Worm (Caenorhabditis elegans): ENCODE data around the gene F38E11.6.

The F38E11.6 gene

DNA sequence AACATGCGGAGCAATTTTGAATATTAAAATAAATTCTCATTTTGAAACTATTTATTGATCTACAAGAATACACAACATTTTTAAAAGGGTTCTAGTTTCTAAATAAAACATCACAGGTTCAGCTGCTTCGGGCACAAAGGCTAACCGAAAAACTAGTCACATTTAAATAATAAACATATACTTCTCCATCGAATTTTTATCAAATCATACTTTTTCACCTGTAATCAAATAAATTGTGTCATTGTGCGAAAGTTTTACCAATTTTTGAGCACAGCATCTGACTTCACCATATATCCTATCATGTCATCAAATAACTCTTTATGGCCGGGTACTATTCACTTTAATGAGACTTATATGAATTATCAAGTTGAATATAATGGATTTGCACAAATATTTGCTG, 23.0 kb upstream of the F38E11.6 start, which contains the start of gene sru-6:
Gene sru-6 (plus strand): TSS at position 301 of the 400 bp plus-strand sequence.
- no peak for TF ChIP-seq pqm-1 (tag; optimal IDR thresholded peaks at IDR 0.05)
- TF ChIP-seq ceh-19 (GFP tag; optimal IDR thresholded peaks at IDR 0.05) = no peak
- TF ChIP-seq tbx-2 (tag; optimal IDR thresholded peaks at IDR 0.05) = no peak
- no peak for TF ChIP-seq unc-3 (GFP tag; conservative IDR thresholded peaks at IDR 0.05)
- TF ChIP-seq unc-3 (tag; optimal IDR thresholded peaks at IDR 0.05) = no peak
- TF ChIP-seq fkh-6 (tag; optimal IDR thresholded peaks at IDR 0.05) = no peak

DNA sequence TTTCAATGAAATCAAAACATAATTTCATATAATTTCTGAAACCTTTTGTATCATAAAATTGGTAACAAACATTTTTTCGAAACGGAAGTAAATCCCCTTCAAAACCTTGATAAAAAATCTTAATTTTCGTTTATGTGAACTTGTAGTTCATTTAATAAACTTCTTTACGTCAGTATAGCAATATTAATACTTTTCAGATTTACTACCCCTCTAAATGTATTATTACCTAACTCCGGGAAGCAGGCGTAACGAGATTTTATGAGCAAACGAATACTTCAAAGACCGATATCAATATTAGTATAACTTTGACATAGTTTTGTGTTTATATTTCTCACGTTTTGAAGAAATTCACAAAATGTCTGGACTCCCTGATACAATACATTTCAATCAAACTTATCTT, 21.0 kb upstream of the F38E11.6 start, which contains the start of gene sru-1:
Gene sru-1 (plus strand): TSS at position 301 of the 400 bp plus-strand sequence.
- TF ChIP-seq T23F11.4 (GFP tag; optimal IDR thresholded peaks at IDR 0.05) (no peak), elt-4 (tag; optimal IDR thresholded peaks at IDR 0.05) (no peak), ahr-1 (tag; optimal IDR thresholded peaks at IDR 0.05) (no peak), pqm-1 (tag; optimal IDR thresholded peaks at IDR 0.05) (no peak), nhr-232 (tag; optimal IDR thresholded peaks at IDR 0.05) (no peak), ceh-48 (tag; optimal IDR thresholded peaks at IDR 0.05) (no peak), sdc-2 (tag; optimal IDR thresholded peaks at IDR 0.05) (no peak), lin-11 (tag; optimal IDR thresholded peaks at IDR 0.05) (no peak), madf-2 (tag; optimal IDR thresholded peaks at IDR 0.05) (no peak), tbx-7 (tag; optimal IDR thresholded peaks at IDR 0.05) (no peak), C38D4.7 (GFP tag; optimal IDR thresholded peaks at IDR 0.05) (no peak), hlh-15 (tag; optimal IDR thresholded peaks at IDR 0.05) (no peak), ceh-19 (GFP tag; optimal IDR thresholded peaks at IDR 0.05) (no peak), ceh-9 (tag; optimal IDR thresholded peaks at IDR 0.05) (no peak), unc-86 (tag; optimal IDR thresholded peaks at IDR 0.05) (no peak), hlh-8 (tag; optimal IDR thresholded peaks at IDR 0.05) (no peak), unc-55 (GFP tag; optimal IDR thresholded peaks at IDR 0.05) (no peak), ref-2 (tag; optimal IDR thresholded peaks at IDR 0.05) (no peak), zip-5 (tag; optimal IDR thresholded peaks at IDR 0.05) (no peak), eyg-1 (tag; optimal IDR thresholded peaks at IDR 0.05) (no peak)

DNA sequence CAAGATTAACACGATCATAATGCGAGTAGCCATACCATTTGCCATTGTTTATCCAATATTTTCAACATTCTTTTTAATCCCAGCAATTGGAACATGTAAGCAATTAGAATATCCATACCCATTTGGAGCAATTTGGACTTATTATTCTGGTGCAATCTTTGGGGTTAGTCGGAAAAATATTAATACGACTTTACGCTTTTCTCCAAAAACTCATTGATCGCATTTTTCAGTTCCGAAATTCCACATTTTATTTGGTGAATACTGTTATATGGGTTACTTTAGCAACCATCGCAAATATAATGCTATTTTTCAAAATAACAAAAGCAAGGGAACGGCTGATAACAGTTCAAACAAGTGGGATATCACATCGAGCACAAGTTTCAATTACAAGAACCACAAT, 19.5 kb upstream of the F38E11.6 start:
- TF ChIP-seq rnt-1 (tag; optimal IDR thresholded peaks at IDR 0.05) = no peak
- no peak for TF ChIP-seq npax-4 (tag; optimal IDR thresholded peaks at IDR 0.05)
- TF ChIP-seq K09A11.1 (tag; optimal IDR thresholded peaks at IDR 0.05; ENCODE audit: insufficient read depth) = no peak
- TF ChIP-seq ceh-24 (tag; optimal IDR thresholded peaks at IDR 0.05) = no peak
- no peak for TF ChIP-seq sox-4 (tag; optimal IDR thresholded peaks at IDR 0.05)
- TF ChIP-seq fkh-10 (GFP tag; optimal IDR thresholded peaks at IDR 0.05) = no peak
- no peak for TF ChIP-seq ceh-22 (tag; optimal IDR thresholded peaks at IDR 0.05)

DNA sequence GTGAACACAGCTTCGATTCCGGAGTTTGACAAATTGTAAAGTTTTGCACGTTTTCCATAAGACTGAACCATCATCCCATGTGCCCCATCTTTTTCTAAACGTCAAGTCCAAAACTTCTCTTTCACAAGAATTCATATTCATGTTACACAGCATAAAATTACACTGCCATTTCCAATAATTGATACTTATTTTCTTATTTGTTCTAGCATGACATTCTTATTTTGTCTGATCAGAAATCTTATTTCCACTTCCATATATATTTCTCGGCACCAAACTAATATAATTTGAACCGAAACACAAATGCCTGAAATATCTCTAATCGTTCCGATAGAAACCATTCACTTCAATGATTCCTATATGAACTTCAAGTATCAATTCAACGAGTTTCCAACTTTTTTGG, 18.7 kb upstream of the F38E11.6 start, which contains the start of gene sru-2:
Gene sru-2 (plus strand): TSS at position 301 of the 400 bp plus-strand sequence.
- TF ChIP-seq nhr-232 (tag; optimal IDR thresholded peaks at IDR 0.05) (no peak), rnt-1 (tag; optimal IDR thresholded peaks at IDR 0.05) (no peak), hlh-13 (GFP tag; optimal IDR thresholded peaks at IDR 0.05) (no peak)

DNA sequence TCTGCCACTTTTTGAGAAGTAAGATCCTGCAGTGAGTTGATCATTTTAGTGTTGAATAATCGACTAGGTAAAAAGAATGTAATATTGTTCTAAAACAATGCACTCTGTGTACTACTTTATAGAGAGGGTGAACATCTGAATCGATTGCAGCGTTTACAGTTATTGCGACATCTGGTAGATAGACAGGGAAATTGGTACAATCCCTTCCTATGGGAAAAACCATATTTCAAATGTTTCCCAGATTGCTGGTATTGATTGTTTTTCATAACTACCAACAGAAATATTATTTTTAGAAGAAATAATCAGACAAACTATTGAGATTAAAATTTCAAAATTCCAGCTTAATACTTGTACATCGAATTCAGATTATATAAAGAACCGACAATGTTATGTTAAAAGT, 17.7 kb upstream of the F38E11.6 start, which contains the start of gene gadr-2:
Gene gadr-2 (minus strand): TSS at position 101 of the 400 bp plus-strand sequence.
- TF ChIP-seq syd-9 (tag; optimal IDR thresholded peaks at IDR 0.05) (no peak), hlh-8 (tag; optimal IDR thresholded peaks at IDR 0.05) (no peak), dve-1 (tag; optimal IDR thresholded peaks at IDR 0.05) (no peak), elt-2 (tag; optimal IDR thresholded peaks at IDR 0.05) (no peak), ceh-2 (tag; optimal IDR thresholded peaks at IDR 0.05) (no peak), sdc-2 (tag; optimal IDR thresholded peaks at IDR 0.05) (no peak), Y22D7AL.16 (tag; optimal IDR thresholded peaks at IDR 0.05) (no peak)

Data from whole organism, late embryonic.